Fruit fly (Drosophila melanogaster) whole organism, prepupa: ENCODE data around the gene CG42693.

Source experiments
- CG15336 ChIP-seq: fragments of 200-800 bp; sonication (Bioruptor generic); IDR thresholded peaks from 2 replicates; pipeline ENCODE4 v1.3.6; 2022; ENCODE audit warnings: missing biosample characterization, missing genetic modification characterization
- CG1621 ChIP-seq: fragments of 200-800 bp; sonication (Bioruptor generic); optimal IDR thresholded peaks from 3 replicates; lab custom pipeline; 2018; ENCODE audit warnings: missing biosample characterization, mild to moderate bottlenecking, missing genetic modification characterization
- CG8632 ChIP-seq: fragments of 200-800 bp; sonication (Bioruptor generic); optimal IDR thresholded peaks from 3 replicates; lab custom pipeline; 2016; ENCODE audit warnings: missing biosample characterization, missing genetic modification characterization
- CG9139 ChIP-seq: fragments of 200-800 bp; sonication (Bioruptor generic); optimal IDR thresholded peaks from 3 replicates; lab custom pipeline; 2017; ENCODE audit warnings: missing biosample characterization, mild to moderate bottlenecking, missing genetic modification characterization
- Gug ChIP-seq: fragments of 200-800 bp; sonication (Bioruptor generic); IDR thresholded peaks from 2 replicates; pipeline ENCODE4 v1.3.6; 2022; ENCODE audit warnings: missing biosample characterization, missing genetic modification characterization
- Hr38 ChIP-seq: sonication (Bioruptor generic); optimal IDR thresholded peaks from 2 replicates; lab custom pipeline; 2016; ENCODE audit warnings: missing biosample characterization, missing genetic modification characterization
- Hr39 ChIP-seq: fragments of 200-800 bp; sonication (Bioruptor generic); optimal IDR thresholded peaks from 2 replicates; lab custom pipeline; 2016; ENCODE audit warnings: missing biosample characterization, missing genetic modification characterization
- Met ChIP-seq: fragments of 200-800 bp; sonication (Bioruptor generic); optimal IDR thresholded peaks from 3 replicates; lab custom pipeline; 2016; ENCODE audit warnings: missing biosample characterization, missing genetic modification characterization
- Sox14 ChIP-seq: fragments of 200-800 bp; sonication (Bioruptor generic); optimal IDR thresholded peaks from 3 replicates; lab custom pipeline; 2016; ENCODE audit warnings: missing biosample characterization, missing genetic modification characterization
- fkh ChIP-seq: fragments of 200-800 bp; sonication (Bioruptor generic); optimal IDR thresholded peaks from 3 replicates; lab custom pipeline; 2017; ENCODE audit warnings: missing biosample characterization, mild to moderate bottlenecking, missing genetic modification characterization, moderate library complexity
- pdm3 ChIP-seq: fragments of 200-800 bp; sonication (Bioruptor generic); optimal IDR thresholded peaks from 3 replicates; lab custom pipeline; 2016; ENCODE audit warnings: missing biosample characterization, missing genetic modification characterization
- topi ChIP-seq: fragments of 200-800 bp; sonication (Bioruptor generic); optimal IDR thresholded peaks from 3 replicates; lab custom pipeline; 2016; ENCODE audit warnings: missing biosample characterization, missing genetic modification characterization

dm6 chr3R:31683048-31683857 lies 24.9 kb downstream of the CG42693 start:
- TF ChIP-seq Met (peak; percentile 17), Sox14 (GFP tag; lab: Kevin White, UChicago) (peak; percentile 24), Hr38 (no peak), CG8632 (GFP tag; lab: Kevin White, UChicago) (no peak), CG1621 (tag; lab: Kevin White, UChicago) (no peak), fkh (GFP tag; lab: Kevin White, UChicago) (no peak), CG15336 (GFP tag; lab: Robert Waterston, UW) (no peak), pdm3 (no peak), Gug (GFP tag; lab: Robert Waterston, UW) (no peak), Hr39 (GFP tag; lab: Kevin White, UChicago) (peak; percentile 34), topi (peak; percentile 9), CG9139 (GFP tag; lab: Kevin White, UChicago) (no peak)
